Comparison of ENCODE assay signal across 4 worm cellular contexts in genomic region chrII:10525134-10525533, ce11.
A peak's percentile ranks its signal among the peaks of the same experiment; 100 is the strongest.
TF ChIP-seq lines count a peak whose summit lies in the region.

No protein-coding gene starts in this region.

TF ChIP-seq in whole organism, L1 larva, 84 proteins besides CTCF, POLR2A, EP300 and RAD21:
- peak; percentile 3 for TF ChIP-seq nhr-90 (tag; optimal IDR thresholded peaks at IDR 0.05; lab: Kevin White, UChicago; ENCODE audit: poor library complexity)
- no peak for TF ChIP-seq pax-3 (tag; optimal IDR thresholded peaks at IDR 0.05; lab: Kevin White, UChicago)
- no peak for TF ChIP-seq ceh-90 (tag; optimal IDR thresholded peaks at IDR 0.05; lab: Kevin White, UChicago)
- TF ChIP-seq skn-1 (tag; optimal IDR thresholded peaks at IDR 0.05; lab: Kevin White, UChicago): peak; percentile 6
- no peak for TF ChIP-seq aly-2 (tag; optimal IDR thresholded peaks at IDR 0.05; lab: Kevin White, UChicago)
- TF ChIP-seq zag-1 (tag; optimal IDR thresholded peaks at IDR 0.05; lab: Kevin White, UChicago): no peak
- no peak for TF ChIP-seq lin-13 (GFP tag; optimal IDR thresholded peaks at IDR 0.05; lab: Kevin White, UChicago)
- peak; percentile 60 for TF ChIP-seq blmp-1 (tag; optimal IDR thresholded peaks at IDR 0.05; lab: Kevin White, UChicago)
- TF ChIP-seq unc-98 (GFP tag; IDR thresholded peaks at IDR 0.05; lab: Robert Waterston, UW): no peak
- peak; percentile 61 for TF ChIP-seq snu-23 (GFP tag; optimal IDR thresholded peaks at IDR 0.05; lab: Kevin White, UChicago)
- TF ChIP-seq efl-1 (optimal IDR thresholded peaks at IDR 0.05; lab: Kevin White, UChicago): peak in 1 of 2 experiments; percentile 10
- TF ChIP-seq efl-1 (GFP tag; optimal IDR thresholded peaks at IDR 0.05 in 1 of 2; lab: Kevin White, UChicago): peak in 1 of 2 experiments; percentile 88
- peak; percentile 76 for TF ChIP-seq lin-14 (GFP tag; optimal IDR thresholded peaks at IDR 0.05; lab: Kevin White, UChicago)
- TF ChIP-seq nhr-85 (tag; lab: Kevin White, UChicago): peak; percentile 87
- TF ChIP-seq elt-3 (tag; optimal IDR thresholded peaks at IDR 0.05; lab: Kevin White, UChicago): peak in 3 of 6 experiments; percentile 18 to 49 (median 36)
- peak; percentile 51 for TF ChIP-seq nhr-20 (tag; optimal IDR thresholded peaks at IDR 0.05; lab: Kevin White, UChicago)
- TF ChIP-seq lin-35 (GFP tag; optimal IDR thresholded peaks at IDR 0.05; lab: Kevin White, UChicago): peak in 1 of 2 experiments; percentile 21
- no peak for TF ChIP-seq unc-130 (tag; optimal IDR thresholded peaks at IDR 0.05; lab: Kevin White, UChicago)
- peak; percentile 43 for TF ChIP-seq mep-1 (tag; optimal IDR thresholded peaks at IDR 0.05; lab: Kevin White, UChicago)
- TF ChIP-seq nhr-12 (tag; optimal IDR thresholded peaks at IDR 0.05; lab: Kevin White, UChicago): no peak

TF ChIP-seq in whole organism, L2 larva, 48 proteins besides CTCF, POLR2A, EP300 and RAD21:
- no peak for TF ChIP-seq mbf-1 (tag; optimal IDR thresholded peaks at IDR 0.05; lab: Kevin White, UChicago)
- peak; percentile 23 for TF ChIP-seq nhr-25 (tag; optimal IDR thresholded peaks at IDR 0.05; lab: Kevin White, UChicago)
- TF ChIP-seq crh-2 (tag; optimal IDR thresholded peaks at IDR 0.05; lab: Kevin White, UChicago): peak; percentile 17

TF ChIP-seq in whole organism, L3 larva, 47 proteins besides CTCF, POLR2A, EP300 and RAD21:
- TF ChIP-seq egl-27 (tag; optimal IDR thresholded peaks at IDR 0.05; lab: Kevin White, UChicago) (no peak), tbx-2 (tag; optimal IDR thresholded peaks at IDR 0.05; lab: Kevin White, UChicago) (no peak), sea-2 (GFP tag; optimal IDR thresholded peaks at IDR 0.05; lab: Kevin White, UChicago) (no peak), nhr-76 (tag; optimal IDR thresholded peaks at IDR 0.05; lab: Kevin White, UChicago) (no peak), nhr-25 (tag; optimal IDR thresholded peaks at IDR 0.05; lab: Kevin White, UChicago) (peak; percentile 28), ztf-4 (tag; optimal IDR thresholded peaks at IDR 0.05; lab: Kevin White, UChicago) (no peak), nhr-23 (tag; optimal IDR thresholded peaks at IDR 0.05; lab: Kevin White, UChicago) (peak; percentile 4)
TF ChIP-seq in whole organism, L3 larva: peak in this region for 2.

TF ChIP-seq in whole organism, L4 larva, 104 proteins besides CTCF, POLR2A, EP300 and RAD21:
- TF ChIP-seq hlh-30 (tag; optimal IDR thresholded peaks at IDR 0.05; lab: Kevin White, UChicago; ENCODE audit: insufficient read depth) (peak; percentile 38), unc-62 (GFP tag; optimal IDR thresholded peaks at IDR 0.05 in 1 of 2; lab: Kevin White, UChicago) (peak in 1 of 2 experiments; percentile 31), unc-62 (tag; optimal IDR thresholded peaks at IDR 0.05; lab: Kevin White, UChicago) (no peak), fkh-10 (GFP tag; optimal IDR thresholded peaks at IDR 0.05; lab: Kevin White, UChicago) (no peak), dve-1 (tag; optimal IDR thresholded peaks at IDR 0.05; lab: Kevin White, UChicago; ENCODE audit: insufficient read depth) (peak; percentile 26), lin-1 (GFP tag; IDR thresholded peaks at IDR 0.05; lab: Robert Waterston, UW) (no peak), nhr-28 (tag; optimal IDR thresholded peaks at IDR 0.05; lab: Kevin White, UChicago) (peak; percentile 53), rbr-2 (tag; optimal IDR thresholded peaks at IDR 0.05; lab: Kevin White, UChicago) (no peak), mdt-29 (GFP tag; IDR thresholded peaks at IDR 0.05; lab: Robert Waterston, UW) (no peak), tag-97 (GFP tag; IDR thresholded peaks at IDR 0.05; lab: Robert Waterston, UW) (no peak), Y75B8A.6 (GFP tag; IDR thresholded peaks at IDR 0.05; lab: Robert Waterston, UW) (no peak), mep-1 (tag; optimal IDR thresholded peaks at IDR 0.05; lab: Kevin White, UChicago) (peak; percentile 41), mdl-1 (tag; optimal IDR thresholded peaks at IDR 0.05; lab: Kevin White, UChicago) (peak in 1 of 2 experiments; percentile 6), ZK546.5 (tag; optimal IDR thresholded peaks at IDR 0.05; lab: Kevin White, UChicago) (no peak), D1046.2 (GFP tag; IDR thresholded peaks at IDR 0.05; lab: Robert Waterston, UW) (no peak), dmd-8 (GFP tag; IDR thresholded peaks at IDR 0.05; lab: Robert Waterston, UW) (no peak), hlh-11 (tag; optimal IDR thresholded peaks at IDR 0.05; lab: Kevin White, UChicago) (peak; percentile 50)

Comparison
In these comparisons a context has a peak if more than half of its experiments do, and no peak if none do; other contexts are left out.
1. Of the 29 proteins assayed by ChIP-seq in both whole organism, L4 larva and whole organism, L1 larva: peak only in whole organism, L4 larva: nhr-28; only in whole organism, L1 larva: skn-1; in both: mep-1; in neither: 24; mixed calls (peak in some experiments, not most) for 2.